Worm (Caenorhabditis elegans): ENCODE results near the gene str-160.

str-160 gene

DNA sequence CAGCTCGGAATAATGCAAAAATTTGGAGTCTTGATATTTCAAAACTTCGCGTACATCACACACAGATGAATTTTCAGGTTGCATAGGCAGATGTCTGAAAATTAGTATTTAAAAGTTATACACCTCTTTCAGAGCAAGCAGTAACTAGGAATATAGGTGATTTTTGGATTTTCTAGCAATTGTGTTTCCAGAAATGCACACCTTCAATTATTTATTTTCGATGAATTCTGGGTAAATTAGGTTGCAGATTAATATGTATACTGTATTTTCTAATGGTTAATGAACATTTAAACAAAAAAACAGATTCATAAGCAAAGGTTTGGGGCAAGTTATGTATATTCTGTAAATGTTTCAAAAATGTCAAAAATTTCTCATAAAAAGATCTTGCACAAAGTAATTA is 6.4 kb downstream of the str-160 start, which contains the start of gene srab-25:
Gene srab-25, minus strand, starts transcription at position 101 of the 400 bp plus-strand sequence.
- TF ChIP-seq nhr-21 (tag; optimal IDR thresholded peaks at IDR 0.05) (no peak), ceh-16 (tag; optimal IDR thresholded peaks at IDR 0.05) (no peak), ztf-1 (GFP tag; conservative IDR thresholded peaks at IDR 0.05) (no peak), blmp-1 (tag; optimal IDR thresholded peaks at IDR 0.05; ENCODE audit: insufficient read depth) (no peak), skn-1 (tag; optimal IDR thresholded peaks at IDR 0.05) (no peak)

DNA sequence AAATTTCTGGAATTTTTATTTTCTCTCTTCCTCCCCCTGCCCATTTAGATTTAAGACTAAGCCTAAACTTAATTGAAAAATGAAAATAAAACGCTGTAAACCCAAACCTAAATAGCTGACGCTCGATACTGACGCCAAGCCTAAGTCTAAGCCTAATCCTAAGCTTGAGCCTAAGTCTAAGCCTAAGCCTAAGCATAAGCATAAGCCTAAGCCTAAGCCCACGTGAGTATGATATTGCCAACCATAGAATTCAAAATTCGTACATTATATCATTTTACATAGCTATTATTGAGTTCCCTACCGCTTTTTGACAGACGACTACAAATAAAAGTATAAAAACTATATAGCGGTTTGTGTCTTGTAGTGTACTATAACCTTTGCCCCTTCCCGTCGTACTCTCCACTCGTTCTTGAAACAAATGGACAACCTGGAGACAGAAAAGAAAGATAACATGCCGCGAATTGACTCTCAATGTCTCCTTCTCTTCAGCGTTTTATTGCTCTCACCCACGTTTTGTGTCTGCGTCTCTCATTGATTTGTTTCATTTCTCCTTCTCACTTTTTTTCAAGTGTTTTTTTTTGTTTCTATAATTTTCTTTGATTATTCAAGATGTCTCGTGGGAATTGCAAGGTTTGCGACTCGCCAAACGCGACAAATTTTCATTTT is 8.7 kb downstream of the str-160 start, which contains the start of gene nhr-256:
Gene nhr-256, plus strand, starts transcription at position 567 of the 666 bp plus-strand sequence.
- peak; percentile 73 for TF ChIP-seq C34F6.9 (tag; optimal IDR thresholded peaks at IDR 0.05)
- no peak for TF ChIP-seq nhr-10 (tag; optimal IDR thresholded peaks at IDR 0.05)
- peak; percentile 64 for TF ChIP-seq sma-3 (GFP tag; optimal IDR thresholded peaks at IDR 0.05)
- TF ChIP-seq lin-13 (GFP tag; optimal IDR thresholded peaks at IDR 0.05), result peak; percentile 44
- peak; percentile 69 for TF ChIP-seq nhr-129 (tag; optimal IDR thresholded peaks at IDR 0.05)
- TF ChIP-seq ama-1 (optimal IDR thresholded peaks at IDR 0.05), result no peak
- TF ChIP-seq sma-9 (GFP tag; optimal IDR thresholded peaks at IDR 0.05), result peak; percentile 90
- TF ChIP-seq sma-9 (tag; optimal IDR thresholded peaks at IDR 0.05), result no peak
- peak; percentile 78 for TF ChIP-seq crh-2 (tag; optimal IDR thresholded peaks at IDR 0.05)
- TF ChIP-seq nhr-237 (tag; optimal IDR thresholded peaks at IDR 0.05), result no peak
- no peak for TF ChIP-seq aly-2 (tag; optimal IDR thresholded peaks at IDR 0.05)
- TF ChIP-seq mab-5 (tag; optimal IDR thresholded peaks at IDR 0.05), result peak; percentile 54
- no peak for TF ChIP-seq ZK546.5 (tag; optimal IDR thresholded peaks at IDR 0.05)
- TF ChIP-seq egl-27 (tag; optimal IDR thresholded peaks at IDR 0.05), result peak; percentile 52
- peak; percentile 69 for TF ChIP-seq nhr-25 (tag; optimal IDR thresholded peaks at IDR 0.05)
- TF ChIP-seq ztf-11 (tag; optimal IDR thresholded peaks at IDR 0.05), result no peak
- TF ChIP-seq F13H6.1 (tag; optimal IDR thresholded peaks at IDR 0.05), result peak; percentile 79
- TF ChIP-seq skn-1 (tag; optimal IDR thresholded peaks at IDR 0.05), result no peak
- no peak for TF ChIP-seq nhr-23 (tag; optimal IDR thresholded peaks at IDR 0.05)
- no peak for TF ChIP-seq dmd-4 (tag; optimal IDR thresholded peaks at IDR 0.05)
- peak; percentile 64 for TF ChIP-seq gmeb-1 (tag; optimal IDR thresholded peaks at IDR 0.05)
- TF ChIP-seq unc-55 (GFP tag; optimal IDR thresholded peaks at IDR 0.05), result peak; percentile 80
- peak; percentile 18 for TF ChIP-seq snpc-4 (tag; optimal IDR thresholded peaks at IDR 0.05)
- peak in 1 of 2 experiments; percentile 40 for TF ChIP-seq mdl-1 (tag; optimal IDR thresholded peaks at IDR 0.05)
- peak; percentile 87 for TF ChIP-seq fos-1 (tag; optimal IDR thresholded peaks at IDR 0.05)
- TF ChIP-seq nhr-6 (tag; optimal IDR thresholded peaks at IDR 0.05), result peak; percentile 11
- peak; percentile 22 for TF ChIP-seq sem-4 (tag; optimal IDR thresholded peaks at IDR 0.05)
- no peak for TF ChIP-seq lin-39 (tag; optimal IDR thresholded peaks at IDR 0.05)
- no peak for TF ChIP-seq elt-1 (tag; optimal IDR thresholded peaks at IDR 0.05)
- no peak for TF ChIP-seq lin-11 (tag; optimal IDR thresholded peaks at IDR 0.05)
- TF ChIP-seq peb-1 (tag; optimal IDR thresholded peaks at IDR 0.05), result no peak
- peak; percentile 84 for TF ChIP-seq blmp-1 (tag; optimal IDR thresholded peaks at IDR 0.05; ENCODE audit: insufficient read depth)

DNA sequence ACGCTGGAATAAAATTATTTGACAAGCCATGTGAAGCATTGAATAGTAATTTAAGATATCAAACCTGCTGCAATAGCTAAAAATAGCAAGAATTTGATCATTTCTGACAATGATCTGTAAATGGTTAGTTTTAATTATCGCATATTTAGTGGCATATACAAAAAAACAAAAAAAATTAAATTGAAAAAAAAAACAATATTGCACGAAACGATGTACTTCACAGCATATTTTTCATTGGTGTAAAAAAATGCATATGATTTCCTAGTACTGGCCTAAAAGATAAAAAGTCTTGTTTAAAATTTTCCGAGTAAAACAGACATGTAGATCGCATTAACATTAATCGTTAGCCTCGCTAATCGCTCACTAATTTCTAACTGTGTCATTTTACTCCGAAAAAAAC is 14.4 kb downstream of the str-160 start, which contains the start of gene ZK697.8:
Gene ZK697.8, minus strand, starts transcription at position 101 of the 400 bp plus-strand sequence.
- TF ChIP-seq nhr-77 (tag; optimal IDR thresholded peaks at IDR 0.05) (no peak), snpc-4 (tag; optimal IDR thresholded peaks at IDR 0.05) (no peak), nhr-23 (tag; optimal IDR thresholded peaks at IDR 0.05) (no peak), ztf-1 (GFP tag; conservative IDR thresholded peaks at IDR 0.05) (no peak), Y55F3AM.14 (GFP tag; optimal IDR thresholded peaks at IDR 0.05) (no peak), skn-1 (tag; optimal IDR thresholded peaks at IDR 0.05) (no peak), ama-1 (optimal IDR thresholded peaks at IDR 0.05) (no peak), sma-9 (GFP tag; optimal IDR thresholded peaks at IDR 0.05) (no peak), sma-9 (tag; optimal IDR thresholded peaks at IDR 0.05) (no peak), ceh-82 (tag; optimal IDR thresholded peaks at IDR 0.05) (no peak), mdl-1 (tag; optimal IDR thresholded peaks at IDR 0.05) (no peak), lin-13 (GFP tag; optimal IDR thresholded peaks at IDR 0.05) (no peak), nhr-129 (tag; optimal IDR thresholded peaks at IDR 0.05) (no peak), C34F6.9 (tag; optimal IDR thresholded peaks at IDR 0.05) (no peak), blmp-1 (tag; optimal IDR thresholded peaks at IDR 0.05; ENCODE audit: insufficient read depth) (no peak), F13H6.1 (tag; optimal IDR thresholded peaks at IDR 0.05) (no peak), unc-39 (tag; optimal IDR thresholded peaks at IDR 0.05) (no peak)

Data from whole organism, L2 larva.